Fruit fly (Drosophila melanogaster): ENCODE results near the gene Fuca.
A peak's percentile ranks its signal among the peaks of the same experiment; 100 is the strongest.

Gene Fuca

DNA sequence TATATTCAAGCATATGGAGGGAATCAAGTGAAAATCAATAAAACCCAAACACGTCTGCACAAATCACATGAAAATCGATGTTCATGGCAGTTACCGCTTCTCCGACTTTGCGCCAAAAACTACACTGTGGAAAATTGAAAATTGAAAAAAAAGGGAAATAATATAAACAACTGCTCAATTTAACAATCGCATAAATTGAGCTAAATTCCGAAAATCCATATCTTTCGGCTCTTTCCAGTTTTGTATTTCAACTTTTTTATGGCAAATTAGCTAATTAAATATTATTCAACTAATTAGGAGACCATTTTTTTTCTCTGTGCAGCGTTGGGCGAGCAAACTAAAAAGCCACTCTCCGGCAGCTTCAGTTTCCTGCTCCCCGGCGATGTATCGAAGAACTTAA, 38.0 kb downstream of the Fuca start (continued):
- TF ChIP-seq knrl (GFP tag; IDR thresholded peaks at IDR 0.05; ENCODE audit: partially characterized antibody): no peak
- no peak for TF ChIP-seq Deaf1 (tag; optimal IDR thresholded peaks at IDR 0.05)
- no peak for TF ChIP-seq gsb-n (tag; optimal IDR thresholded peaks at IDR 0.05)
- no peak for TF ChIP-seq ase (GFP tag; IDR thresholded peaks at IDR 0.05)
- peak; percentile 49 for TF ChIP-seq CG17359 (tag; optimal IDR thresholded peaks at IDR 0.05)
- no peak for TF ChIP-seq kah (GFP tag; optimal IDR thresholded peaks at IDR 0.05)
- TF ChIP-seq CG2120 (GFP tag; optimal IDR thresholded peaks at IDR 0.05): no peak
- TF ChIP-seq CTCF (GFP tag; optimal IDR thresholded peaks at IDR 0.05): peak; percentile 10
- TF ChIP-seq pfk (GFP tag; optimal IDR thresholded peaks at IDR 0.05): no peak
- TF ChIP-seq Sry-β (GFP tag; optimal IDR thresholded peaks at IDR 0.05): no peak
- TF ChIP-seq rib (GFP tag; IDR thresholded peaks at IDR 0.05): no peak
- TF ChIP-seq Pdp1 (GFP tag; optimal IDR thresholded peaks at IDR 0.05): peak in 1 of 2 experiments; percentile 9
- TF ChIP-seq usp (GFP tag; optimal IDR thresholded peaks at IDR 0.05): no peak
- TF ChIP-seq CG2129 (GFP tag; IDR thresholded peaks at IDR 0.05; ENCODE audit: partially characterized antibody): no peak
- no peak for TF ChIP-seq CG10366 (GFP tag; IDR thresholded peaks at IDR 0.05)
- TF ChIP-seq CG6254 (GFP tag; optimal IDR thresholded peaks at IDR 0.05): peak; percentile 17
- TF ChIP-seq dmrt99B (tag; optimal IDR thresholded peaks at IDR 0.05): peak; percentile 55
- 0 out of 2 replicates have a peak, but pooled peaks have one; percentile 15 for TF ChIP-seq Ada2b (GFP tag; IDR thresholded peaks at IDR 0.05)
- TF ChIP-seq Rfx (GFP tag; IDR thresholded peaks at IDR 0.05): no peak
- TF ChIP-seq CG17912 (GFP tag; optimal IDR thresholded peaks at IDR 0.05): no peak
- no peak for TF ChIP-seq H2.0 (GFP tag; IDR thresholded peaks at IDR 0.05)
- TF ChIP-seq CG8478 (optimal IDR thresholded peaks at IDR 0.05): no peak
- peak; percentile 35; the same call in 2 of the 3 replicates for TF ChIP-seq CG17361 (GFP tag; IDR thresholded peaks at IDR 0.05)
- no peak for TF ChIP-seq Gsc (GFP tag; IDR thresholded peaks at IDR 0.05)
- no peak for TF ChIP-seq CG14965 (GFP tag; optimal IDR thresholded peaks at IDR 0.05; ENCODE audit: borderline replicate concordance)
- peak; percentile 2 for TF ChIP-seq nau (GFP tag; optimal IDR thresholded peaks at IDR 0.05)
- no peak for TF ChIP-seq ken (GFP tag; IDR thresholded peaks at IDR 0.05)
- no peak for TF ChIP-seq sr (GFP tag; IDR thresholded peaks at IDR 0.05)
- no peak for TF ChIP-seq CG3726 (GFP tag; IDR thresholded peaks at IDR 0.05)
- no peak for TF ChIP-seq ranshi (GFP tag; IDR thresholded peaks at IDR 0.05)
- no peak for TF ChIP-seq seq (GFP tag; IDR thresholded peaks at IDR 0.05)
- no peak for TF ChIP-seq Dip2 (GFP tag; IDR thresholded peaks at IDR 0.05)
- no peak for TF ChIP-seq Myb (GFP tag; optimal IDR thresholded peaks at IDR 0.05)
- TF ChIP-seq CG7357 (GFP tag; IDR thresholded peaks at IDR 0.05): no peak
- no peak for TF ChIP-seq CG17612 (GFP tag; IDR thresholded peaks at IDR 0.05)
- no peak for TF ChIP-seq corto (GFP tag; optimal IDR thresholded peaks at IDR 0.05)
- no peak for TF ChIP-seq CG12299 (tag; optimal IDR thresholded peaks at IDR 0.05)
- TF ChIP-seq CG6683 (GFP tag; optimal IDR thresholded peaks at IDR 0.05): no peak
- no peak for TF ChIP-seq CkIIα-i1 (GFP tag; IDR thresholded peaks at IDR 0.05)
- TF ChIP-seq dmrt11E (tag; optimal IDR thresholded peaks at IDR 0.05): no peak
- no peak for TF ChIP-seq Bdp1 (GFP tag; optimal IDR thresholded peaks at IDR 0.05)
- no peak for TF ChIP-seq ERR (GFP tag; optimal IDR thresholded peaks at IDR 0.05)
- TF ChIP-seq Atf-2 (GFP tag; optimal IDR thresholded peaks at IDR 0.05): no peak

DNA sequence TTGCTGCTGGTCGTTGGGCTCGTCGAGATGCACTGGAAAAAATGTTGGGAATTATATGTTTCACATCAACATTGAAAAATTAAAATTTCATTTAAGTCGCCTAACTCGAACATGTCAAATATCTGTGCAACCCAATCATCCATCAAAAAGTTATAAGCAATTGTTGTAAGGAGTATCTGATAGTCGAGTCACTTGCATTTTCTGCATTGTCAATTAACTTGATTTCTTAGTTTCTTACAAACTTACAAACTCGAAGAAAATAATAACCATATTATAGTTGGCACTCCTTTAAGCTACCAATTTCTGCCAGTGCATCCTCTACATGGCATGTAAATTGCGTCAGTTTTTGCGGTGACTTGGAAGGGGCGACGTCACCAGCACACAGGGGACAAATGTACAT, 39.4 kb downstream of the Fuca start:
- TF ChIP-seq esg (GFP tag; conservative IDR thresholded peaks at IDR 0.05) (0 out of 2 replicates have a peak, but pooled peaks have one; percentile 36), CG10209 (GFP tag; optimal IDR thresholded peaks at IDR 0.05) (peak; percentile 18), pnt (GFP tag; optimal IDR thresholded peaks at IDR 0.05) (peak; percentile 37), maf-S (GFP tag; optimal IDR thresholded peaks at IDR 0.05) (peak; percentile 21), Myb (GFP tag; optimal IDR thresholded peaks at IDR 0.05) (no peak), CG11695 (GFP tag; IDR thresholded peaks at IDR 0.05) (0 out of 3 replicates have a peak, but pooled peaks have one; percentile 37), CG2678 (tag; optimal IDR thresholded peaks at IDR 0.05) (peak; percentile 70), CG10267 (tag; optimal IDR thresholded peaks at IDR 0.05) (peak; percentile 8), lola (GFP tag; optimal IDR thresholded peaks at IDR 0.05) (peak in 1 of 3 experiments; percentile 29), CG4424 (GFP tag; optimal IDR thresholded peaks at IDR 0.05) (peak; percentile 4), hb (GFP tag; IDR thresholded peaks at IDR 0.05; ENCODE audit: partially characterized antibody) (0 out of 3 replicates have a peak, but pooled peaks have one; percentile 30), CG1233 (GFP tag; optimal IDR thresholded peaks at IDR 0.05) (peak; percentile 19), fd96Cb (tag; optimal IDR thresholded peaks at IDR 0.05) (peak; percentile 40)
